Fruit fly (Drosophila melanogaster): ENCODE measurements around the gene CG34305.

CG34305 gene

DNA sequence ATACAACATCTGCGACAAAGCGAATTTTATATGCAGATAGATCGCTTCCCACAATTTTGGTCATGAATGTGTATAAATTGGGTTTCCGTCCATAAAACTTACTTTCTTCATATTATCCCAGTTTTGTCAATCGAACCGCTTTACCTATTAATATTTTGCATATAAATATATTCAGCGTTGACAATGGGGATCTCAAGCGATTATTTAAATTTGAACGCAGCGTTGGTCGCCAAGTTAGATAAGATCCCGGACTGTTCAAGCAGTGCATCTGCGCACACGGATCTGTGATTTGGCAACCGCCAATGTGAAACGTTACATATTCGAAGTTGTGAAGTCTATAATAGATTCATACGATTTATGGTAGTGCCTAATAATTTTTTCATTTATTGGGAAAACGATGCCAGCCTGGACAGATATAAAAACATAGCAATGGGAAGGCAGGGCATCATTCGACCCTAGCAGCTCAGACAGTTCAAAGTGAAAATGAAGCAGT lies 3.7 kb upstream of the CG34305 start, which contains the start of gene TwdlF:
Gene TwdlF (plus strand): TSS at position 443 of the 493 bp plus-strand sequence.
- TF ChIP-seq N (GFP tag; optimal IDR thresholded peaks at IDR 0.05), result no peak
- no peak for TF ChIP-seq CG9705 (GFP tag; optimal IDR thresholded peaks at IDR 0.05)
- no peak for TF ChIP-seq Sp1 (GFP tag; optimal IDR thresholded peaks at IDR 0.05)
- no peak for TF ChIP-seq Vsx2 (GFP tag; optimal IDR thresholded peaks at IDR 0.05; ENCODE audit: partially characterized antibody)
- TF ChIP-seq Hr83 (GFP tag; optimal IDR thresholded peaks at IDR 0.05; ENCODE audit: poor library complexity, severe bottlenecking), result no peak
- TF ChIP-seq foxo (GFP tag; optimal IDR thresholded peaks at IDR 0.05), result no peak
- TF ChIP-seq sv (GFP tag; optimal IDR thresholded peaks at IDR 0.05), result no peak
- TF ChIP-seq br (GFP tag; optimal IDR thresholded peaks at IDR 0.05), result no peak
- no peak for TF ChIP-seq pan (optimal IDR thresholded peaks at IDR 0.05)
- no peak for TF ChIP-seq HLH106 (tag; optimal IDR thresholded peaks at IDR 0.05)
- TF ChIP-seq woc (GFP tag; optimal IDR thresholded peaks at IDR 0.05), result no peak
- TF ChIP-seq dsf (GFP tag; optimal IDR thresholded peaks at IDR 0.05; ENCODE audit: borderline replicate concordance), result no peak
- no peak for TF ChIP-seq rgr (GFP tag; optimal IDR thresholded peaks at IDR 0.05)
- no peak for TF ChIP-seq Rel (GFP tag; optimal IDR thresholded peaks at IDR 0.05)
- TF ChIP-seq Rel (tag; optimal IDR thresholded peaks at IDR 0.05), result no peak
- TF ChIP-seq Myc (optimal IDR thresholded peaks at IDR 0.05), result no peak
- TF ChIP-seq jim (GFP tag; optimal IDR thresholded peaks at IDR 0.05), result no peak
- TF ChIP-seq Jra (GFP tag; optimal IDR thresholded peaks at IDR 0.05), result no peak
- TF ChIP-seq Dif (GFP tag; optimal IDR thresholded peaks at IDR 0.05; ENCODE audit: partially characterized antibody), result no peak
- no peak for TF ChIP-seq CG32264 (GFP tag; optimal IDR thresholded peaks at IDR 0.05)
- no peak for TF ChIP-seq lola (GFP tag; optimal IDR thresholded peaks at IDR 0.05)

DNA sequence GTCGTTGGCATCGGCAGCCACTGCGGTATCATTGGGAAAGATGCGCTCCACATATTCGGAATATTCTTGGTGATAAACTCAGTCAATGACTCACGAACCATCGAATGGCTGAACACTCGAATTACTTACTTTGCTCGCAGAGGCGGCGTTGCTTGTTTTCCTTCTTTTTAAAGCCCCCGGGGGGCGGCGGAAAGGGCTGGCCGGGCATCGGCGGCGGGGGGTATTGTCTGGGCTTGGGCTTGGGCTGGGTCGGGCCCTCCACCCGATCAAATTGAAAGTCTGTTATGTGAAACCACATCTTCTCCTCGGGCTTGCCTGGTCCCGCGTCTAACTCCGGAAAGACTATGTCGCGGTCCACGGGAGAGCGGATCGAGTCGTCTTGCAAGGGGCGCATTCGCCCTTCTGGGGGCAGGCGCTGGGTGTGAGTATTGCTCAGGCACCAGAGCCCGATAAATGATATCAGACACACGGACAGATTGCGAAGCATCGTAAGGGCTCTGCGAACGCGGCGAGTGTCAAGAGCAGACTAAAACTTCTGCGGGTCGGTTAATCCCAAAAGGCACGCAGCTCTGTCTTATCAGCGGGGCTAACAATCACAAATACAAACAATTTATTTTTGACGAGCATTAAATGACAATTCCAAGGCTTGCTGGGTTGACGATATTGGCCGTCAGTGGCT lies 598 bp downstream of the CG34305 start, which contains the start of gene CG14642:
Gene CG14642 (minus strand): TSS at position 509 of the 679 bp plus-strand sequence.
- TF ChIP-seq Dfd (GFP tag; optimal IDR thresholded peaks at IDR 0.05) (peak; percentile 99), N (GFP tag; optimal IDR thresholded peaks at IDR 0.05) (no peak), usp (GFP tag; optimal IDR thresholded peaks at IDR 0.05) (no peak), brk (GFP tag; optimal IDR thresholded peaks at IDR 0.05) (no peak), GATAd (GFP tag; optimal IDR thresholded peaks at IDR 0.05) (no peak), Rel (GFP tag; optimal IDR thresholded peaks at IDR 0.05) (no peak), Rel (tag; optimal IDR thresholded peaks at IDR 0.05) (peak; percentile 47)

DNA sequence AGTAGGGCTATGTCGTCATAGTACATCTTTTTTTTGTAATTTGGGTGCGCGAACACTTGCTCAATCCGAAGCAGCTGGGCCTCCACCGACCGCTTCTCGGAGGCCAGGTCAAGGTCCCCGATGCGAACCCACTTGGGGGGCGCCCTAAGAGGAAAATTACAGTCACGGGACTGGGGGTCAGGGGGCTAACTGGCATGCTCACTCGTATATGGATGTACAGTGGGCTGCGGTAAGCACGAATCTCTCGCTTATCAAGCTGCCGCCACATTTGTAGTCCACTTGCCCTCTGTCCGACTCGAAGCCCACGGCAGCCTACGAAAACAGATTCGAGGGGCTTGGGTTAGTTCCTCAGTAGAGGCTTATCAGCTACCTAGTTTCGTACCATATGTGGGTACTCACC lies 1.2 kb downstream of the CG34305 start:
- no peak for TF ChIP-seq dmrt93B (GFP tag; optimal IDR thresholded peaks at IDR 0.05)
- no peak for TF ChIP-seq ey (GFP tag; optimal IDR thresholded peaks at IDR 0.05)
- no peak for TF ChIP-seq dl (GFP tag; optimal IDR thresholded peaks at IDR 0.05; ENCODE audit: insufficient read depth in 1 of 2, partially characterized antibody in 2 of 2)
- TF ChIP-seq Hr83 (GFP tag; optimal IDR thresholded peaks at IDR 0.05; ENCODE audit: poor library complexity, severe bottlenecking), result no peak
- TF ChIP-seq pan (optimal IDR thresholded peaks at IDR 0.05), result no peak
- no peak for TF ChIP-seq sv (GFP tag; optimal IDR thresholded peaks at IDR 0.05)
- TF ChIP-seq GATAd (GFP tag; optimal IDR thresholded peaks at IDR 0.05), result no peak
- TF ChIP-seq N (GFP tag; optimal IDR thresholded peaks at IDR 0.05), result no peak
- TF ChIP-seq HLH106 (tag; optimal IDR thresholded peaks at IDR 0.05), result no peak
- no peak for TF ChIP-seq lola (GFP tag; optimal IDR thresholded peaks at IDR 0.05)
- no peak for TF ChIP-seq OdsH (GFP tag; optimal IDR thresholded peaks at IDR 0.05)
- TF ChIP-seq Vsx2 (GFP tag; optimal IDR thresholded peaks at IDR 0.05; ENCODE audit: partially characterized antibody), result no peak
- no peak for TF ChIP-seq Hr78 (GFP tag; optimal IDR thresholded peaks at IDR 0.05)
- no peak for TF ChIP-seq Rel (GFP tag; optimal IDR thresholded peaks at IDR 0.05)
- no peak for TF ChIP-seq Rel (tag; optimal IDR thresholded peaks at IDR 0.05)
- no peak for TF ChIP-seq h (GFP tag; optimal IDR thresholded peaks at IDR 0.05)
- no peak for TF ChIP-seq Jra (GFP tag; optimal IDR thresholded peaks at IDR 0.05)

DNA sequence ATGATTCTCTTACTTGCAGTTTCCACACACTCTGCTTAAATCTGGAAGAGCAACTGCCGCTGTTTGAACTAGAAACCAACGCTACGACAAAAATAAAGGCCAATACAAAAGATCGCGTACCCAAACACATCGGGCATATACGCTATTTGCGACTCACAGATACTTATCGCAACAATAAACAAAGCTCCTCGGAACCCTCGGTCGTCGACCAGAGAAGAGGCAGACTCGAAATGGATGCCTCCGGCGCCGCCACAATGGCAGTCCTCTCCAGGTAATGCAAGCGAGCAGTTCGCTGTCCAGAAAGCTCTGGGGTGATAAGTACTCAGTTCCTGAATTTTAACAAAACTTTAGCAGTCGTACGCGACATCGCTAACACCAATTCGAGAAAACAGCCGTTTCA lies 6.4 kb downstream of the CG34305 start:
- TF ChIP-seq Myc (optimal IDR thresholded peaks at IDR 0.05) (no peak), rgr (GFP tag; optimal IDR thresholded peaks at IDR 0.05) (peak; percentile 5), tai (GFP tag; optimal IDR thresholded peaks at IDR 0.05) (no peak), Jra (GFP tag; optimal IDR thresholded peaks at IDR 0.05) (peak; percentile 10), Sp1 (GFP tag; optimal IDR thresholded peaks at IDR 0.05) (peak; percentile 14), Hr83 (GFP tag; optimal IDR thresholded peaks at IDR 0.05; ENCODE audit: poor library complexity, severe bottlenecking) (peak; percentile 81), Mio (GFP tag; optimal IDR thresholded peaks at IDR 0.05) (no peak), Abd-B (GFP tag; optimal IDR thresholded peaks at IDR 0.05) (no peak), lola (GFP tag; optimal IDR thresholded peaks at IDR 0.05) (no peak), CG32264 (GFP tag; optimal IDR thresholded peaks at IDR 0.05) (no peak), Dif (GFP tag; optimal IDR thresholded peaks at IDR 0.05; ENCODE audit: partially characterized antibody) (peak; percentile 56), OdsH (GFP tag; optimal IDR thresholded peaks at IDR 0.05) (no peak), h (GFP tag; optimal IDR thresholded peaks at IDR 0.05) (peak; percentile 32), br (GFP tag; optimal IDR thresholded peaks at IDR 0.05) (peak; percentile 40), jim (GFP tag; optimal IDR thresholded peaks at IDR 0.05) (no peak)

Data from whole organism, wandering third instar larva.